Fruit fly (Drosophila melanogaster) whole organism, wandering third instar larva: ENCODE data around the gene CG43732.

Experiments
- Abd-B ChIP-seq: fragments of >200 bp; optimal IDR thresholded peaks from 2 replicates; lab custom pipeline; 2017; ENCODE audit warnings: missing biosample characterization, missing genetic modification characterization
- CG32264 ChIP-seq: fragments of 200-800 bp; sonication (Bioruptor generic); optimal IDR thresholded peaks from 2 replicates; lab custom pipeline; 2016; ENCODE audit warnings: missing biosample characterization, missing genetic modification characterization
- CrebA ChIP-seq: fragments of 200-800 bp; sonication (Bioruptor generic); optimal IDR thresholded peaks from 2 replicates; lab custom pipeline; 2016; ENCODE audit warnings: missing biosample characterization, mild to moderate bottlenecking, missing genetic modification characterization, borderline replicate concordance
- Dfd ChIP-seq: fragments of >200 bp; optimal IDR thresholded peaks from 2 replicates; lab custom pipeline; 2017; ENCODE audit warnings: missing biosample characterization, missing genetic modification characterization
- Dif ChIP-seq: fragments of 200-275, 200-300 bp; sonication (Bioruptor generic); optimal IDR thresholded peaks from 2 replicates; lab custom pipeline; 2018; ENCODE audit warnings: missing biosample characterization, missing genetic modification characterization; ENCODE audit not compliant: partially characterized antibody
- HLH106 ChIP-seq: fragments of 200-800 bp; optimal IDR thresholded peaks from 3 replicates; lab custom pipeline; 2019; ENCODE audit warnings: missing biosample characterization, mild to moderate bottlenecking, missing genetic modification characterization, moderate library complexity
- Hnf4 ChIP-seq: fragments of 200-800 bp; sonication (Bioruptor generic); optimal IDR thresholded peaks from 2 replicates; lab custom pipeline; 2016; ENCODE audit warnings: missing biosample characterization, mild to moderate bottlenecking, missing genetic modification characterization
- Hr78 ChIP-seq: fragments of >200 bp; optimal IDR thresholded peaks from 2 replicates; lab custom pipeline; 2017; ENCODE audit warnings: missing biosample characterization, missing genetic modification characterization
- Hr83 ChIP-seq: fragments of 200-300 bp; sonication (Bioruptor generic); optimal IDR thresholded peaks from 2 replicates; lab custom pipeline; 2016; ENCODE audit warnings: missing biosample characterization, mild to moderate bottlenecking, missing genetic modification characterization, moderate library complexity; ENCODE audit not compliant: poor library complexity, severe bottlenecking
- N ChIP-seq: fragments of >200 bp; optimal IDR thresholded peaks from 2 replicates; lab custom pipeline; 2018; ENCODE audit warnings: missing biosample characterization, missing external identifiers, missing genetic modification characterization
- OdsH ChIP-seq: fragments of 200-800 bp; sonication (Bioruptor generic); optimal IDR thresholded peaks from 2 replicates; lab custom pipeline; 2016; ENCODE audit warnings: missing biosample characterization, mild to moderate bottlenecking, missing genetic modification characterization
- Sp1 ChIP-seq: fragments of 200-800 bp; sonication (Bioruptor generic); optimal IDR thresholded peaks from 3 replicates; lab custom pipeline; 2019; ENCODE audit warnings: missing biosample characterization, mild to moderate bottlenecking, missing genetic modification characterization, moderate library complexity
- br ChIP-seq: fragments of 200-800 bp; sonication (Bioruptor generic); optimal IDR thresholded peaks from 2 replicates; lab custom pipeline; 2016; ENCODE audit warnings: missing biosample characterization, missing genetic modification characterization
- brk ChIP-seq: fragments of 200-800 bp; sonication (Bioruptor generic); optimal IDR thresholded peaks from 2 replicates; lab custom pipeline; 2016; ENCODE audit warnings: missing biosample characterization, mild to moderate bottlenecking, missing genetic modification characterization
- dl ChIP-seq, 2 experiments: fragments of 175-275, 200-275 bp in 1 of 2; fragments of 200-275 bp in 1 of 2; sonication (Bioruptor generic); optimal IDR thresholded peaks; lab custom pipeline; 2018; ENCODE audit warnings: mild to moderate bottlenecking in 2 of 2, missing biosample characterization in 2 of 2, missing genetic modification characterization in 2 of 2, moderate library complexity in 2 of 2; ENCODE audit not compliant: partially characterized antibody in 2 of 2, insufficient read depth in 1 of 2
- dsf ChIP-seq: sonication (Bioruptor generic); optimal IDR thresholded peaks from 2 replicates; lab custom pipeline; 2016; ENCODE audit warnings: missing biosample characterization, missing genetic modification characterization, borderline replicate concordance
- ey ChIP-seq: fragments of 200-800 bp; sonication (Bioruptor generic); optimal IDR thresholded peaks from 2 replicates; lab custom pipeline; 2016; ENCODE audit warnings: missing biosample characterization, missing genetic modification characterization
- foxo ChIP-seq, 2 experiments: fragments of 200-800 bp; sonication (Bioruptor generic); optimal IDR thresholded peaks; 2 replicates in 1 of 2; 3 replicates in 1 of 2; lab custom pipeline; 2016 to 2017; ENCODE audit warnings: missing biosample characterization in 2 of 2, missing genetic modification characterization in 2 of 2
- fru ChIP-seq: fragments of 200-800 bp; sonication (Bioruptor generic); optimal IDR thresholded peaks from 3 replicates; lab custom pipeline; 2016; ENCODE audit warnings: missing biosample characterization, mild to moderate bottlenecking, missing genetic modification characterization
- h ChIP-seq: fragments of 200-800 bp; sonication (Bioruptor generic); optimal IDR thresholded peaks from 3 replicates; lab custom pipeline; 2016; ENCODE audit warnings: missing biosample characterization, mild to moderate bottlenecking, missing genetic modification characterization
- jim ChIP-seq: fragments of 175-275, 200-325 bp; sonication (Bioruptor generic); optimal IDR thresholded peaks from 2 replicates; lab custom pipeline; 2016; ENCODE audit warnings: missing biosample characterization, mild to moderate bottlenecking, missing genetic modification characterization
- lola ChIP-seq: fragments of >200 bp; optimal IDR thresholded peaks from 2 replicates; lab custom pipeline; 2017; ENCODE audit warnings: missing biosample characterization, missing genetic modification characterization
- psq ChIP-seq: fragments of 200-800 bp; sonication (Bioruptor generic); optimal IDR thresholded peaks from 3 replicates; lab custom pipeline; 2017; ENCODE audit warnings: missing biosample characterization, mild to moderate bottlenecking, missing genetic modification characterization, moderate library complexity
- rgr ChIP-seq: fragments of 200-800 bp; sonication (Bioruptor generic); optimal IDR thresholded peaks from 3 replicates; lab custom pipeline; 2016; ENCODE audit warnings: missing biosample characterization, mild to moderate bottlenecking, missing genetic modification characterization
- sage ChIP-seq: fragments of 200-800 bp; sonication (Bioruptor generic); optimal IDR thresholded peaks from 2 replicates; lab custom pipeline; 2016; ENCODE audit warnings: missing biosample characterization, mild to moderate bottlenecking, missing genetic modification characterization
- sv ChIP-seq: fragments of 200-800 bp; sonication (Bioruptor generic); optimal IDR thresholded peaks from 3 replicates; lab custom pipeline; 2016; ENCODE audit warnings: missing biosample characterization, missing genetic modification characterization
- tai ChIP-seq: sonication (Bioruptor generic); optimal IDR thresholded peaks from 2 replicates; lab custom pipeline; 2016; ENCODE audit warnings: missing biosample characterization, missing genetic modification characterization
- woc ChIP-seq: sonication (Bioruptor generic); optimal IDR thresholded peaks from 2 replicates; lab custom pipeline; 2016; ENCODE audit warnings: missing biosample characterization, mild to moderate bottlenecking, missing genetic modification characterization

Gene CG43732

dm6 chr3R:19014742-19015422 is 64.9 kb downstream of the CG43732 start:
- no peak for TF ChIP-seq Dif (GFP tag; lab: Kevin White, UChicago)
- TF ChIP-seq Hr83 (GFP tag; lab: Kevin White, UChicago) = no peak
- TF ChIP-seq CG32264 (GFP tag; lab: Kevin White, UChicago) = no peak
- TF ChIP-seq HLH106 (tag; lab: Kevin White, UChicago) = peak; percentile 46
- no peak for TF ChIP-seq brk (GFP tag; lab: Kevin White, UChicago)
- no peak for TF ChIP-seq Abd-B (GFP tag; lab: Kevin White, UChicago)
- no peak for TF ChIP-seq br (GFP tag; lab: Kevin White, UChicago)
- TF ChIP-seq h (GFP tag; lab: Kevin White, UChicago) = peak; percentile 5
- peak; percentile 12 for TF ChIP-seq Sp1 (GFP tag; lab: Kevin White, UChicago)
- no peak for TF ChIP-seq dsf
- no peak for TF ChIP-seq woc
- TF ChIP-seq ey (GFP tag; lab: Kevin White, UChicago) = no peak
- no peak for TF ChIP-seq dl (GFP tag; optimal IDR thresholded peaks at IDR 0.05; lab: Kevin White, UChicago; ENCODE audit: insufficient read depth in 1 of 2, partially characterized antibody in 2 of 2)
- TF ChIP-seq, all 38 proteins: peak for 3

dm6 chr3R:19015423-19015810 is 65.4 kb downstream of the CG43732 start:
- TF ChIP-seq HLH106 (tag; lab: Kevin White, UChicago) (no peak), CG32264 (GFP tag; lab: Kevin White, UChicago) (no peak), woc (no peak), Hr78 (GFP tag; lab: Kevin White, UChicago) (no peak)
- TF ChIP-seq, all 38 proteins: peak for 0

dm6 chr3R:19017318-19018043 is 67.5 kb downstream of the CG43732 start:
- TF ChIP-seq dl (GFP tag; optimal IDR thresholded peaks at IDR 0.05; lab: Kevin White, UChicago; ENCODE audit: insufficient read depth in 1 of 2, partially characterized antibody in 2 of 2) = no peak
- TF ChIP-seq sage (GFP tag; lab: Kevin White, UChicago) = no peak
- TF ChIP-seq HLH106 (tag; lab: Kevin White, UChicago) = no peak
- TF ChIP-seq Hr78 (GFP tag; lab: Kevin White, UChicago) = no peak
- no peak for TF ChIP-seq h (GFP tag; lab: Kevin White, UChicago)
- TF ChIP-seq ey (GFP tag; lab: Kevin White, UChicago) = no peak
- TF ChIP-seq CrebA (GFP tag; lab: Kevin White, UChicago) = no peak
- no peak for TF ChIP-seq psq (GFP tag; lab: Kevin White, UChicago)
- TF ChIP-seq dsf = no peak
- TF ChIP-seq Dif (GFP tag; lab: Kevin White, UChicago) = no peak
- TF ChIP-seq lola = no peak
- TF ChIP-seq N = no peak

dm6 chr3R:19023862-19024261 is 73.9 kb downstream of the CG43732 start, which contains the start of the genes CG6005 and CG14286:
TSS of gene CG6005 (minus strand) at chr3R:19024030.
TSS of gene CG14286 (plus strand) at chr3R:19024092.
- TF ChIP-seq Hr78 (GFP tag; lab: Kevin White, UChicago) (no peak), br (GFP tag; lab: Kevin White, UChicago) (peak; percentile 46), ey (GFP tag; lab: Kevin White, UChicago) (peak; percentile 49), Sp1 (GFP tag; lab: Kevin White, UChicago) (peak; percentile 2), jim (GFP tag; lab: Kevin White, UChicago) (no peak), h (GFP tag; lab: Kevin White, UChicago) (peak; percentile 49), OdsH (GFP tag; lab: Kevin White, UChicago) (peak; percentile 47), rgr (GFP tag; lab: Kevin White, UChicago) (peak; percentile 66), sv (GFP tag; lab: Kevin White, UChicago) (peak; percentile 41), HLH106 (tag; lab: Kevin White, UChicago) (peak; percentile 17), Hnf4 (GFP tag; lab: Kevin White, UChicago) (no peak), Dfd (GFP tag; lab: Kevin White, UChicago) (no peak), fru (GFP tag; lab: Kevin White, UChicago) (peak; percentile 39), tai (GFP tag; lab: Kevin White, UChicago) (no peak), foxo (GFP tag; optimal IDR thresholded peaks at IDR 0.05; lab: Kevin White, UChicago) (peak in 1 of 2 experiments; percentile 67), sage (GFP tag; lab: Kevin White, UChicago) (no peak), psq (GFP tag; lab: Kevin White, UChicago) (peak; percentile 26), Hr83 (GFP tag; lab: Kevin White, UChicago) (peak; percentile 73)
